Fruit fly (Drosophila melanogaster) whole organism, adult: Measurements from ENCODE around the gene CG31867.

Experiments
- CG11617 ChIP-seq: fragments of 200-800 bp; sonication (Bioruptor generic); optimal IDR thresholded peaks from 2 replicates; lab custom pipeline; 2017; ENCODE audit warnings: mild to moderate bottlenecking, missing biosample characterization, missing genetic modification reagents, missing genetic modification characterization
- CG33017 ChIP-seq: fragments of 200-800 bp; sonication (Bioruptor generic); optimal IDR thresholded peaks from 2 replicates; lab custom pipeline; 2018; ENCODE audit warnings: missing biosample characterization, mild to moderate bottlenecking, missing genetic modification characterization, moderate library complexity
- CG7101 ChIP-seq: fragments of 200-800 bp; sonication (Bioruptor generic); optimal IDR thresholded peaks from 2 replicates; lab custom pipeline; 2018; ENCODE audit warnings: missing biosample characterization, mild to moderate bottlenecking, missing genetic modification characterization, moderate library complexity
- Clk ChIP-seq: fragments of 200-800 bp; sonication (Bioruptor generic); optimal IDR thresholded peaks from 2 replicates; lab custom pipeline; 2017; ENCODE audit warnings: missing biosample characterization, missing genetic modification characterization
- cic ChIP-seq: fragments of 200-800 bp; sonication (Bioruptor generic); optimal IDR thresholded peaks from 2 replicates; lab custom pipeline; 2017; ENCODE audit warnings: missing biosample characterization, mild to moderate bottlenecking, missing genetic modification characterization, moderate library complexity
- cnc ChIP-seq, 2 experiments: fragments of >200 bp; optimal IDR thresholded peaks; 2 replicates each; lab custom pipeline; 2017
- toe ChIP-seq: fragments of 200-800 bp; sonication (Bioruptor generic); optimal IDR thresholded peaks from 2 replicates; lab custom pipeline; 2016; ENCODE audit warnings: missing biosample characterization, missing genetic modification characterization

- no peak for TF ChIP-seq cnc (optimal IDR thresholded peaks at IDR 0.05; lab: Kevin White, UChicago)
- no peak for TF ChIP-seq cic (GFP tag; lab: Kevin White, UChicago)
- no peak for TF ChIP-seq CG33017
- TF ChIP-seq CG11617 (GFP tag; lab: Kevin White, UChicago): no peak
- no peak for TF ChIP-seq toe (GFP tag; lab: Kevin White, UChicago)
- no peak for TF ChIP-seq Clk (GFP tag; lab: Kevin White, UChicago)
- no peak for TF ChIP-seq CG7101
Observed at dm6 chr2L:11169904-11170303, 24.7 kb upstream of the CG31867 start.
